Worm (Caenorhabditis elegans): ENCODE data around the gene fbxa-148.

The fbxa-148 gene

ce11 chrV:16987783-16988182 lies 49.0 kb downstream of the fbxa-148 start:
- TF ChIP-seq drap-1 (GFP tag; optimal IDR thresholded peaks at IDR 0.05): no peak

ce11 chrV:16988614-16989013 lies 49.8 kb downstream of the fbxa-148 start, which contains the start of gene Y102A5C.27:
Y102A5C.27 (minus strand) TSS chrV:16988714.
- TF ChIP-seq mab-5 (tag; optimal IDR thresholded peaks at IDR 0.05): no peak
- TF ChIP-seq nhr-28 (tag; optimal IDR thresholded peaks at IDR 0.05): no peak
- no peak for TF ChIP-seq elt-1 (tag; optimal IDR thresholded peaks at IDR 0.05; ENCODE audit: borderline replicate concordance, insufficient read depth)
- TF ChIP-seq tbx-8 (GFP tag; optimal IDR thresholded peaks at IDR 0.05): no peak
- TF ChIP-seq drap-1 (GFP tag; optimal IDR thresholded peaks at IDR 0.05): no peak
- no peak for TF ChIP-seq blmp-1 (tag; optimal IDR thresholded peaks at IDR 0.05)
- no peak for TF ChIP-seq unc-120 (tag; optimal IDR thresholded peaks at IDR 0.05; ENCODE audit: poor library complexity, severe bottlenecking)
- TF ChIP-seq sptf-1 (tag; optimal IDR thresholded peaks at IDR 0.05): no peak
- no peak for TF ChIP-seq pha-4 (tag; optimal IDR thresholded peaks at IDR 0.05)
- no peak for TF ChIP-seq sem-2 (GFP tag; optimal IDR thresholded peaks at IDR 0.05)

Data from whole organism, mixed stage, embryonic.